Worm (Caenorhabditis elegans): ENCODE results near the gene ZK686.5.

ZK686.5 gene

DNA sequence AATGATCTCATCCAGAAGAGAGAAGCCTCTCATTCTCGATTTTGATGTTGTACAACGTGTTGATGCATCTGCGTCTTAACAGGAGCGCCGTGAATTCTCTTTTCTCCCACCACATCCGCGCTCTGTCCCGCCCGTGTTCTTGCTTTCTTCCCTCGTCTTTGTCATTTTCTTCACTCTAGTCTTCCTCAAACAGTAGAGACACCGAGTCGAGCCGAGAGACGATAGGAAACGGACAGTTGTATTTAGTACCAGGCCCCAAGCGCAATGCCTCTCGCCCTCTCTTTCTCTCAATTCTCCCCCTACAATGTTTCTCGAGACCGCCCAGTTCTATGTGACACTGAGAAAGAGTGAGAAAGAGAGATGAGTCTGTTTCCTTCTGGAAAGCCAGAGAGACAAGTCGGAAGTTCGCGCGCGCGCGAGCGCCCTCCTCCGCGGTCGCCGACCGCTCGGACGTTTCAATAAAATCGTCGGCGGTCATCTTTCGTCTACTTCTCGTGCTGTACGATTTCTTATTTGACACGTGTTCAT, 37.7 kb downstream of the ZK686.5 start, which contains the start of gene ZK112.4 (continued):
- TF ChIP-seq pag-3 (tag; optimal IDR thresholded peaks at IDR 0.05; ENCODE audit: borderline replicate concordance, insufficient read depth) (no peak), dsc-1 (tag; optimal IDR thresholded peaks at IDR 0.05) (peak; percentile 43), nhr-19 (GFP tag; conservative IDR thresholded peaks at IDR 0.05) (peak; percentile 51), mab-9 (GFP tag; IDR thresholded peaks at IDR 0.05) (no peak), ceh-63 (GFP tag; optimal IDR thresholded peaks at IDR 0.05) (no peak), isw-1 (GFP tag; IDR thresholded peaks at IDR 0.05) (no peak), elt-2 (tag; optimal IDR thresholded peaks at IDR 0.05) (peak; percentile 6), elt-3 (tag; optimal IDR thresholded peaks at IDR 0.05) (peak in 2 of 6 experiments; percentile 3 to 14), lir-3 (tag; optimal IDR thresholded peaks at IDR 0.05; ENCODE audit: poor library complexity) (no peak), ets-5 (GFP tag; IDR thresholded peaks at IDR 0.05) (no peak), pqm-1 (tag; optimal IDR thresholded peaks at IDR 0.05) (no peak), nhr-90 (tag; optimal IDR thresholded peaks at IDR 0.05; ENCODE audit: poor library complexity) (peak; percentile 43), tbx-2 (tag; optimal IDR thresholded peaks at IDR 0.05) (peak; percentile 63), ceh-82 (tag; optimal IDR thresholded peaks at IDR 0.05) (peak in 2 of 3 experiments; percentile 32 to 56), nhr-85 (tag) (peak; percentile 73), aha-1 (tag; optimal IDR thresholded peaks at IDR 0.05) (no peak), unc-86 (tag; optimal IDR thresholded peaks at IDR 0.05) (peak; percentile 43), efl-1 (optimal IDR thresholded peaks at IDR 0.05) (peak; percentile 40 to 44), efl-1 (GFP tag; optimal IDR thresholded peaks at IDR 0.05 in 1 of 2) (peak; percentile 30 to 91), swsn-7 (tag; optimal IDR thresholded peaks at IDR 0.05) (peak; percentile 69), Y116A8C.19 (tag; optimal IDR thresholded peaks at IDR 0.05; ENCODE audit: borderline replicate concordance) (no peak), nhr-47 (tag; optimal IDR thresholded peaks at IDR 0.05) (peak; percentile 52), C16A3.4 (tag; optimal IDR thresholded peaks at IDR 0.05) (peak; percentile 36), nhr-84 (tag; optimal IDR thresholded peaks at IDR 0.05) (peak; percentile 35), mdl-1 (tag; optimal IDR thresholded peaks at IDR 0.05) (peak in 1 of 2 experiments; percentile 20), fkh-10 (GFP tag; optimal IDR thresholded peaks at IDR 0.05) (peak; percentile 48), mep-1 (tag; optimal IDR thresholded peaks at IDR 0.05) (peak; percentile 74), lsy-2 (tag; optimal IDR thresholded peaks at IDR 0.05) (peak; percentile 48 to 68), egl-27 (tag; optimal IDR thresholded peaks at IDR 0.05) (peak in 1 of 2 experiments; percentile 39), rnt-1 (tag; optimal IDR thresholded peaks at IDR 0.05) (peak; percentile 55), snu-23 (GFP tag; optimal IDR thresholded peaks at IDR 0.05) (peak; percentile 76)

- TF ChIP-seq C04F5.9 (tag; optimal IDR thresholded peaks at IDR 0.05) (no peak), ama-1 (optimal IDR thresholded peaks at IDR 0.05) (peak; percentile 3)
Observed at ce11 chrIII:7729062-7729461, 38.3 kb downstream of the ZK686.5 start.

- TF ChIP-seq lin-13 (GFP tag; optimal IDR thresholded peaks at IDR 0.05): peak; percentile 58
- no peak for TF ChIP-seq nhr-237 (tag; optimal IDR thresholded peaks at IDR 0.05)
- peak; percentile 23 to 55 for TF ChIP-seq efl-1 (optimal IDR thresholded peaks at IDR 0.05)
- TF ChIP-seq efl-1 (GFP tag; optimal IDR thresholded peaks at IDR 0.05 in 1 of 2): peak in 1 of 2 experiments; percentile 83
- peak; percentile 70 for TF ChIP-seq skn-1 (tag; optimal IDR thresholded peaks at IDR 0.05)
- TF ChIP-seq elt-2 (tag; optimal IDR thresholded peaks at IDR 0.05): no peak
- peak; percentile 71 for TF ChIP-seq snu-23 (GFP tag; optimal IDR thresholded peaks at IDR 0.05)
- peak; percentile 35 for TF ChIP-seq nhr-20 (tag; optimal IDR thresholded peaks at IDR 0.05)
- TF ChIP-seq lin-14 (GFP tag; optimal IDR thresholded peaks at IDR 0.05): peak; percentile 90
- no peak for TF ChIP-seq ceh-8 (GFP tag; optimal IDR thresholded peaks at IDR 0.05)
- TF ChIP-seq jun-1 (tag; optimal IDR thresholded peaks at IDR 0.05): no peak
- no peak for TF ChIP-seq ets-5 (GFP tag; IDR thresholded peaks at IDR 0.05)
- TF ChIP-seq zip-4 (GFP tag; optimal IDR thresholded peaks at IDR 0.05): peak; percentile 2
- peak; percentile 5 for TF ChIP-seq swsn-7 (tag; optimal IDR thresholded peaks at IDR 0.05)
- TF ChIP-seq mep-1 (tag; optimal IDR thresholded peaks at IDR 0.05): peak; percentile 63
- TF ChIP-seq C04F5.9 (tag; optimal IDR thresholded peaks at IDR 0.05): no peak
- peak; percentile 36 to 53 for TF ChIP-seq lsy-2 (tag; optimal IDR thresholded peaks at IDR 0.05)
- no peak for TF ChIP-seq C16A3.4 (tag; optimal IDR thresholded peaks at IDR 0.05)
- TF ChIP-seq unc-130 (tag; optimal IDR thresholded peaks at IDR 0.05): no peak
- TF ChIP-seq pag-3 (tag; optimal IDR thresholded peaks at IDR 0.05; ENCODE audit: borderline replicate concordance, insufficient read depth): no peak
- TF ChIP-seq ama-1 (optimal IDR thresholded peaks at IDR 0.05): peak; percentile 24
- TF ChIP-seq nhr-47 (tag; optimal IDR thresholded peaks at IDR 0.05): peak; percentile 50
- TF ChIP-seq tbx-2 (tag; optimal IDR thresholded peaks at IDR 0.05): peak; percentile 10
- no peak for TF ChIP-seq alr-1 (tag; optimal IDR thresholded peaks at IDR 0.05; ENCODE audit: borderline replicate concordance)
- peak; percentile 17 to 30 (median 29) for TF ChIP-seq dpl-1 (GFP tag; optimal IDR thresholded peaks at IDR 0.05)
- TF ChIP-seq hlh-17 (GFP tag; optimal IDR thresholded peaks at IDR 0.05; ENCODE audit: borderline replicate concordance): no peak
- TF ChIP-seq egl-27 (tag; optimal IDR thresholded peaks at IDR 0.05): peak in 1 of 2 experiments; percentile 63
- TF ChIP-seq rnt-1 (tag; optimal IDR thresholded peaks at IDR 0.05): peak; percentile 44
- TF ChIP-seq nhr-85 (tag): peak; percentile 90
Observed at ce11 chrIII:7728494-7728893, 38.8 kb downstream of the ZK686.5 start.
